Fruit fly (Drosophila melanogaster): ENCODE data around the gene lft.

dm6 chr2L:10339841-10340240 is 24.4 kb upstream of the lft start:
- TF ChIP-seq D1 (tag; optimal IDR thresholded peaks at IDR 0.05) (no peak), CG14655 (GFP tag; optimal IDR thresholded peaks at IDR 0.05) (no peak), CG15710 (tag; optimal IDR thresholded peaks at IDR 0.05) (no peak), CG10348 (GFP tag; IDR thresholded peaks at IDR 0.05) (no peak), CG8301 (tag; optimal IDR thresholded peaks at IDR 0.05) (no peak), CG9948 (tag; optimal IDR thresholded peaks at IDR 0.05) (no peak), Pif1B (GFP tag; optimal IDR thresholded peaks at IDR 0.05) (no peak), Ets98B (GFP tag; IDR thresholded peaks at IDR 0.05) (no peak), Snoo (tag; optimal IDR thresholded peaks at IDR 0.05) (no peak), CG32121 (GFP tag; IDR thresholded peaks at IDR 0.05) (no peak), rn (GFP tag; IDR thresholded peaks at IDR 0.05) (no peak), fd96Ca (GFP tag; IDR thresholded peaks at IDR 0.05) (no peak), CG13204 (GFP tag; optimal IDR thresholded peaks at IDR 0.05) (no peak), Pif1A (GFP tag; optimal IDR thresholded peaks at IDR 0.05) (no peak)

Data from whole organism, pupa.